Fruit fly (Drosophila melanogaster): ENCODE results near the gene CG31343.

DNA sequence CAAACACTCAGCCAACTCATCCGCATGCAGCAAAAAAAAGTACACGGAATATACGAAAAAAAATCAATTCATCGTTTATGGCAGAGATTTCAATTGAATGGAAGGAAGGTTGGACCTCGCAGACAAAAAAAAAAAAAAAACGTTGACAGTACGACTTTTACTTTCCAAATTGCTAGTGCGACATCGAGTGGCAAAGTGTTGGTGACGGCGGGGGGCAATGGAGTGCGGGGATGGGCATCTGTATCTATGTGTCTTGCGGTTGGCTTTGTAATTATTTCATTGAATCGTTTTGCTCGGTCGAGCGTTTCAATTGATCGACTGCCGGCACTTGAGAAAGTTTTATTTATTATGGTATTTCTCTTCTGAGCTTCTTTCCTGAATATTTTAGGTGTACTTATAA, 43.5 kb upstream of the CG31343 start:
- TF ChIP-seq CG8478 (optimal IDR thresholded peaks at IDR 0.05), result no peak
- no peak for TF ChIP-seq CTCF (optimal IDR thresholded peaks at IDR 0.05)

Measured in S2 (cell line).